Worm (Caenorhabditis elegans) whole organism, late embryonic: ENCODE measurements around the gene ent-7.

ENCODE experiments used
- ceh-31 ChIP-seq: sonication (generic microtip); optimal IDR thresholded peaks from 2 replicates; lab custom pipeline; 2016; ENCODE audit warnings: missing genetic modification characterization, missing compliant biosample characterization
- pqm-1 ChIP-seq: sonication (generic microtip); optimal IDR thresholded peaks from 2 replicates; lab custom pipeline; 2016; ENCODE audit warnings: missing genetic modification characterization, missing compliant biosample characterization

- TF ChIP-seq ceh-31 (tag; lab: Kevin White, UChicago) (no peak), pqm-1 (tag; lab: Kevin White, UChicago) (no peak)
Observed at ce11 chrIV:10062728-10063127, 45.7 kb downstream of the ent-7 start, which contains the start of gene ipla-7.
